Fruit fly (Drosophila melanogaster): ENCODE measurements around the gene CG10026.
A peak's percentile ranks its signal among the peaks of the same experiment; 100 is the strongest.

CG10026 gene

dm6 chr2L:19405685-19406357 lies 48.2 kb upstream of the CG10026 start (continued):
- TF ChIP-seq Bdp1 (GFP tag; optimal IDR thresholded peaks at IDR 0.05) (no peak), jumu (GFP tag; optimal IDR thresholded peaks at IDR 0.05) (no peak), Jarid2 (GFP tag; optimal IDR thresholded peaks at IDR 0.05) (no peak), so (GFP tag; IDR thresholded peaks at IDR 0.05) (no peak), CG1792 (GFP tag; optimal IDR thresholded peaks at IDR 0.05) (no peak), CG10959 (GFP tag; IDR thresholded peaks at IDR 0.05) (no peak), Fer2 (tag; optimal IDR thresholded peaks at IDR 0.05) (no peak), bbx (GFP tag; IDR thresholded peaks at IDR 0.05; ENCODE audit: partially characterized antibody) (no peak), Abd-B (GFP tag; optimal IDR thresholded peaks at IDR 0.05) (no peak), usp (GFP tag; optimal IDR thresholded peaks at IDR 0.05) (no peak), CG14014 (GFP tag; IDR thresholded peaks at IDR 0.05) (no peak), Side (GFP tag; optimal IDR thresholded peaks at IDR 0.05) (no peak), ara (GFP tag; IDR thresholded peaks at IDR 0.05) (no peak), cas (GFP tag; IDR thresholded peaks at IDR 0.05) (no peak), Tbp (GFP tag; optimal IDR thresholded peaks at IDR 0.05) (no peak), Lhr (GFP tag; optimal IDR thresholded peaks at IDR 0.05) (no peak), Optix (GFP tag; IDR thresholded peaks at IDR 0.05) (no peak), repo (GFP tag; optimal IDR thresholded peaks at IDR 0.05) (no peak), grau (tag; optimal IDR thresholded peaks at IDR 0.05) (no peak), toy (GFP tag; IDR thresholded peaks at IDR 0.05) (no peak), Rfx (GFP tag; IDR thresholded peaks at IDR 0.05) (0 out of 2 replicates have a peak, but pooled peaks have one; percentile 29), Gug (GFP tag; IDR thresholded peaks at IDR 0.05) (0 out of 4 replicates have a peak, but pooled peaks have one; percentile 3), CG7745 (tag; optimal IDR thresholded peaks at IDR 0.05) (no peak), Sox102F (GFP tag; optimal IDR thresholded peaks at IDR 0.05) (no peak), MTF-1 (GFP tag; optimal IDR thresholded peaks at IDR 0.05; ENCODE audit: borderline replicate concordance) (no peak), CG3838 (GFP tag; optimal IDR thresholded peaks at IDR 0.05) (no peak), Meics (GFP tag; optimal IDR thresholded peaks at IDR 0.05) (peak; percentile 14), CG6683 (GFP tag; optimal IDR thresholded peaks at IDR 0.05) (no peak), CG14441 (GFP tag; IDR thresholded peaks at IDR 0.05) (peak; percentile 24; the same call in 1 of the 2 replicates), CG17361 (GFP tag; IDR thresholded peaks at IDR 0.05) (peak; percentile 34; the same call in 1 of the 3 replicates), nerfin-2 (GFP tag; IDR thresholded peaks at IDR 0.05; ENCODE audit: partially characterized antibody) (no peak), ssp (GFP tag; IDR thresholded peaks at IDR 0.05) (no peak; the same call in 1 of the 2 replicates), gro (GFP tag; optimal IDR thresholded peaks at IDR 0.05) (no peak), ac (GFP tag; optimal IDR thresholded peaks at IDR 0.05) (no peak), CG2129 (GFP tag; IDR thresholded peaks at IDR 0.05; ENCODE audit: partially characterized antibody) (no peak), shn (GFP tag; optimal IDR thresholded peaks at IDR 0.05) (no peak), Hr39 (optimal IDR thresholded peaks at IDR 0.05) (no peak), Ptx1 (GFP tag; IDR thresholded peaks at IDR 0.05) (peak; percentile 32; the same call in 1 of the 2 replicates), Lim3 (GFP tag; IDR thresholded peaks at IDR 0.05) (no peak), Gsc (GFP tag; IDR thresholded peaks at IDR 0.05) (no peak), Xbp1 (GFP tag; optimal IDR thresholded peaks at IDR 0.05) (no peak), chif (GFP tag; optimal IDR thresholded peaks at IDR 0.05) (no peak), NfI (GFP tag; optimal IDR thresholded peaks at IDR 0.05) (no peak), YL-1 (GFP tag; optimal IDR thresholded peaks at IDR 0.05) (no peak), CG9215 (GFP tag; IDR thresholded peaks at IDR 0.05) (no peak), Aef1 (GFP tag; IDR thresholded peaks at IDR 0.05) (0 out of 3 replicates have a peak, but pooled peaks have one; percentile 17), CG31441 (GFP tag; IDR thresholded peaks at IDR 0.05) (no peak), Med (GFP tag) (peak; percentile 37), CG18476 (GFP tag; optimal IDR thresholded peaks at IDR 0.05) (no peak), CG15073 (GFP tag; optimal IDR thresholded peaks at IDR 0.05) (no peak), CG12391 (tag; optimal IDR thresholded peaks at IDR 0.05) (no peak)
